Worm (Caenorhabditis elegans) whole organism, mixed stage, embryonic: ENCODE data around the gene ubh-1.

Source experiments
- ceh-39 ChIP-seq: fragments of 150-350 bp; optimal IDR thresholded peaks from 2 replicates; lab custom pipeline; 2014; ENCODE audit warnings: missing biosample characterization, missing genetic modification characterization
- ces-1 ChIP-seq: fragments of 150-350 bp; optimal IDR thresholded peaks from 2 replicates; lab custom pipeline; 2014; ENCODE audit warnings: missing biosample characterization, missing genetic modification reagents, missing genetic modification characterization
- hlh-1 ChIP-seq: fragments of 150-350 bp; optimal IDR thresholded peaks from 2 replicates; lab custom pipeline; 2014; ENCODE audit warnings: missing biosample characterization, missing genetic modification reagents, missing genetic modification characterization
- lin-32 ChIP-seq: fragments of 200-800 bp; sonication (Bioruptor generic); optimal IDR thresholded peaks from 2 replicates; lab custom pipeline; 2018; ENCODE audit warnings: mild to moderate bottlenecking, missing genetic modification characterization, missing compliant biosample characterization
- lsy-2 ChIP-seq: fragments of 150-350 bp; optimal IDR thresholded peaks from 2 replicates; lab custom pipeline; 2014; ENCODE audit warnings: missing biosample characterization, missing genetic modification characterization
- mep-1 ChIP-seq: fragments of 150-350 bp; optimal IDR thresholded peaks from 2 replicates; lab custom pipeline; 2017; ENCODE audit warnings: missing biosample characterization, missing genetic modification reagents, missing genetic modification characterization, inconsistent platforms
- nhr-12 ChIP-seq: fragments of 150-350 bp; optimal IDR thresholded peaks from 2 replicates; lab custom pipeline; 2014; ENCODE audit warnings: missing biosample characterization, missing genetic modification characterization
- nhr-237 ChIP-seq: fragments of 150-350 bp; optimal IDR thresholded peaks from 2 replicates; lab custom pipeline; 2014; ENCODE audit warnings: missing biosample characterization, missing genetic modification characterization
- nhr-76 ChIP-seq: sonication (generic microtip); optimal IDR thresholded peaks from 2 replicates; lab custom pipeline; 2017; ENCODE audit warnings: missing biosample characterization, missing genetic modification characterization
- pha-4 ChIP-seq: fragments of 150-350 bp; optimal IDR thresholded peaks from 2 replicates; lab custom pipeline; 2018; ENCODE audit warnings: missing biosample characterization, missing genetic modification reagents, missing genetic modification characterization
- snpc-4 ChIP-seq: fragments of 150-350 bp; optimal IDR thresholded peaks from 2 replicates; lab custom pipeline; 2014; ENCODE audit warnings: missing biosample characterization, missing genetic modification characterization
- unc-39 ChIP-seq: fragments of 150-350 bp; optimal IDR thresholded peaks from 2 replicates; lab custom pipeline; 2014; ENCODE audit warnings: missing biosample characterization, missing genetic modification characterization
- ztf-11 ChIP-seq: fragments of 150-350 bp; optimal IDR thresholded peaks from 2 replicates; lab custom pipeline; 2014; ENCODE audit warnings: missing biosample characterization, missing genetic modification characterization

ce11 chrV:6520385-6521080, 9.3 kb upstream of the ubh-1 start, which contains the start of the genes F46E10.2 and F46E10.18:
- TF ChIP-seq ztf-11 (no peak), hlh-1 (tag; lab: Kevin White, UChicago) (no peak), lin-32 (GFP tag; lab: Kevin White, UChicago) (no peak), nhr-76 (tag; lab: Kevin White, UChicago) (no peak), nhr-12 (tag; lab: Kevin White, UChicago) (no peak), lsy-2 (tag; lab: Kevin White, UChicago) (no peak), ces-1 (GFP tag; lab: Kevin White, UChicago) (no peak), ceh-39 (tag; lab: Kevin White, UChicago) (no peak), unc-39 (tag; lab: Kevin White, UChicago) (no peak), nhr-237 (no peak), pha-4 (no peak), snpc-4 (tag; lab: Kevin White, UChicago) (no peak), mep-1 (tag; lab: Kevin White, UChicago) (no peak)
